Fruit fly (Drosophila melanogaster) whole organism, embryonic: ENCODE results near the gene CG34179.

Source experiments
- BEAF-32 ChIP-seq: fragments of 200-800 bp; sonication (Bioruptor generic); optimal IDR thresholded peaks from 3 replicates; lab custom pipeline; 2017; ENCODE audit warnings: missing biosample characterization, missing genetic modification characterization, mild to moderate bottlenecking, moderate library complexity, missing genetic modification reagents
- BtbVII ChIP-seq: fragments of 200-800 bp; sonication (Bioruptor generic); optimal IDR thresholded peaks from 3 replicates; lab custom pipeline; 2017; ENCODE audit warnings: missing biosample characterization, mild to moderate bottlenecking, missing genetic modification characterization
- CG10431 ChIP-seq: fragments of 200-800 bp; sonication (Bioruptor generic); optimal IDR thresholded peaks from 3 replicates; lab custom pipeline; 2018; ENCODE audit warnings: missing biosample characterization, mild to moderate bottlenecking, missing genetic modification characterization
- CG12942 ChIP-seq: fragments of 200-800 bp; sonication (Bioruptor generic); optimal IDR thresholded peaks from 3 replicates; lab custom pipeline; 2016; ENCODE audit warnings: missing biosample characterization, missing genetic modification characterization
- CG15073 ChIP-seq: fragments of 200-800 bp; sonication (Bioruptor generic); optimal IDR thresholded peaks from 2 replicates; lab custom pipeline; 2016; ENCODE audit warnings: missing biosample characterization, missing genetic modification characterization
- CG1603 ChIP-seq: fragments of 200-800 bp; sonication (Bioruptor generic); optimal IDR thresholded peaks from 2 replicates; lab custom pipeline; 2019; ENCODE audit warnings: missing biosample characterization, mild to moderate bottlenecking, missing genetic modification characterization, moderate library complexity
- CG17359 ChIP-seq: fragments of 200-800 bp; sonication (Bioruptor generic); optimal IDR thresholded peaks from 3 replicates; lab custom pipeline; 2018; ENCODE audit warnings: missing biosample characterization, mild to moderate bottlenecking, missing genetic modification characterization, moderate library complexity
- CG2889 ChIP-seq: fragments of 200-800 bp; sonication (Bioruptor generic); IDR thresholded peaks from 3 replicates; pipeline ENCODE4 v1.3.6; 2022; ENCODE audit warnings: missing biosample characterization, missing genetic modification characterization
- CG3838 ChIP-seq: fragments of 200-800 bp; sonication (Bioruptor generic); optimal IDR thresholded peaks from 3 replicates; lab custom pipeline; 2016; ENCODE audit warnings: missing biosample characterization, missing genetic modification characterization
- CG3847 ChIP-seq: fragments of 200-800 bp; sonication (Bioruptor generic); IDR thresholded peaks from 2 replicates; pipeline ENCODE4 v1.3.6; 2022; ENCODE audit warnings: missing biosample characterization, missing genetic modification characterization
- CG4360 ChIP-seq: fragments of 200-800 bp; sonication (Bioruptor generic); IDR thresholded peaks from 2 replicates; pipeline ENCODE4 v1.3.6; 2022; ENCODE audit warnings: missing biosample characterization, missing genetic modification characterization
- CG7839 ChIP-seq: fragments of 200-800 bp; sonication (Bioruptor generic); optimal IDR thresholded peaks from 3 replicates; lab custom pipeline; 2018; ENCODE audit warnings: missing biosample characterization, mild to moderate bottlenecking, missing genetic modification characterization, moderate library complexity
- CG7928 ChIP-seq: fragments of 200-800 bp; sonication (Bioruptor generic); optimal IDR thresholded peaks from 2 replicates; lab custom pipeline; 2017; ENCODE audit warnings: missing biosample characterization, mild to moderate bottlenecking, missing genetic modification characterization
- CG7963 ChIP-seq: fragments of 200-800 bp; sonication (Bioruptor generic); IDR thresholded peaks from 3 replicates; pipeline ENCODE4 v1.3.6; 2022; ENCODE audit warnings: missing biosample characterization, missing genetic modification characterization; ENCODE audit not compliant: partially characterized antibody
- CG8290 ChIP-seq, 3 experiments: fragments of 200-800 bp; sonication (Bioruptor generic); optimal IDR thresholded peaks; 2 replicates each; lab custom pipeline; 2016 to 2019; ENCODE audit warnings: missing biosample characterization in 3 of 3, missing genetic modification characterization in 3 of 3, mild to moderate bottlenecking in 2 of 3, moderate library complexity in 1 of 3
- CG9932 ChIP-seq: fragments of 200-800 bp; sonication (Bioruptor generic); IDR thresholded peaks from 2 replicates; pipeline ENCODE4 v1.3.6; 2022; ENCODE audit warnings: missing biosample characterization, missing genetic modification characterization
- Chrac-16 ChIP-seq: fragments of 200-800 bp; sonication (Bioruptor generic); optimal IDR thresholded peaks from 3 replicates; lab custom pipeline; 2016; ENCODE audit warnings: missing biosample characterization, missing genetic modification characterization
- Dfd ChIP-seq, 2 experiments: fragments of >200 bp; optimal IDR thresholded peaks; 2 replicates each; lab custom pipeline; 2017; ENCODE audit warnings: missing biosample characterization in 2 of 2, missing genetic modification characterization in 2 of 2
- E2f2 ChIP-seq: fragments of 200-800 bp; sonication (Bioruptor generic); IDR thresholded peaks from 2 replicates; pipeline ENCODE4 v1.3.6; 2022; ENCODE audit warnings: missing biosample characterization, missing genetic modification characterization
- H15 ChIP-seq: fragments of 200-800 bp; sonication (Bioruptor generic); IDR thresholded peaks from 3 replicates; pipeline ENCODE4 v1.3.6; 2022; ENCODE audit warnings: missing biosample characterization, missing genetic modification characterization
- Hand ChIP-seq: fragments of 200-800 bp; sonication (Bioruptor generic); optimal IDR thresholded peaks from 2 replicates; lab custom pipeline; 2017; ENCODE audit warnings: mild to moderate bottlenecking, missing biosample characterization, missing genetic modification reagents, missing genetic modification characterization
- MESR4 ChIP-seq: fragments of 200-800 bp; sonication (Bioruptor generic); optimal IDR thresholded peaks from 2 replicates; lab custom pipeline; 2018; ENCODE audit warnings: missing biosample characterization, mild to moderate bottlenecking, missing genetic modification characterization, moderate library complexity
- Med ChIP-seq: fragments of 200-800 bp; sonication (Bioruptor generic); peaks from one replicate; lab custom pipeline; 2016; ENCODE audit warnings: missing biosample characterization, missing genetic modification characterization, mild to moderate bottlenecking, inconsistent platforms, moderate library complexity
- NC2α ChIP-seq: fragments of 200-800 bp; sonication (Bioruptor generic); optimal IDR thresholded peaks from 2 replicates; lab custom pipeline; 2016; ENCODE audit warnings: missing biosample characterization, missing genetic modification characterization
- NfI ChIP-seq: fragments of 200-800 bp; sonication (Bioruptor generic); optimal IDR thresholded peaks from 3 replicates; lab custom pipeline; 2018; ENCODE audit warnings: missing biosample characterization, mild to moderate bottlenecking, missing genetic modification characterization, moderate library complexity
- Pdp1 ChIP-seq, 2 experiments: fragments of 200-800 bp; sonication (Bioruptor generic); optimal IDR thresholded peaks; 3 replicates each; lab custom pipeline; 2016; ENCODE audit warnings: missing biosample characterization in 2 of 2, missing genetic modification characterization in 2 of 2, mild to moderate bottlenecking in 1 of 2, moderate library complexity in 1 of 2
- Rfx ChIP-seq: fragments of 200-800 bp; sonication (Bioruptor generic); IDR thresholded peaks from 2 replicates; pipeline ENCODE4 v1.3.6; 2022; ENCODE audit warnings: missing biosample characterization, missing genetic modification characterization
- Xbp1 ChIP-seq: fragments of 200-800 bp; sonication (Bioruptor generic); optimal IDR thresholded peaks from 3 replicates; lab custom pipeline; 2016; ENCODE audit warnings: missing biosample characterization, mild to moderate bottlenecking, missing genetic modification characterization
- ash1 ChIP-seq: fragments of 200-800 bp; sonication (Bioruptor generic); optimal IDR thresholded peaks from 2 replicates; lab custom pipeline; 2018; ENCODE audit warnings: missing biosample characterization, mild to moderate bottlenecking, missing genetic modification characterization
- cas ChIP-seq: fragments of 200-800 bp; sonication (Bioruptor generic); IDR thresholded peaks from 2 replicates; pipeline ENCODE4 v1.3.6; 2022; ENCODE audit warnings: missing biosample characterization, missing genetic modification characterization
- crc ChIP-seq: fragments of 200-800 bp; sonication (Bioruptor generic); optimal IDR thresholded peaks from 2 replicates; lab custom pipeline; 2016; ENCODE audit warnings: missing biosample characterization, missing genetic modification characterization
- croc ChIP-seq: fragments of 200-800 bp; sonication (Bioruptor generic); conservative IDR thresholded peaks from 3 replicates; pipeline ENCODE4 v1.3.6; 2022; ENCODE audit warnings: missing biosample characterization, missing genetic modification characterization
- dmrt11E ChIP-seq: fragments of 200-800 bp; sonication (Bioruptor generic); optimal IDR thresholded peaks from 3 replicates; lab custom pipeline; 2018; ENCODE audit warnings: missing biosample characterization, mild to moderate bottlenecking, missing genetic modification characterization, moderate library complexity
- fd3F ChIP-seq: fragments of 200-800 bp; sonication (Bioruptor generic); optimal IDR thresholded peaks from 2 replicates; lab custom pipeline; 2018; ENCODE audit warnings: missing biosample characterization, mild to moderate bottlenecking, missing genetic modification characterization, moderate library complexity
- fd64A ChIP-seq: fragments of 200-800 bp; sonication (Bioruptor generic); optimal IDR thresholded peaks from 3 replicates; lab custom pipeline; 2018; ENCODE audit warnings: missing biosample characterization, mild to moderate bottlenecking, missing genetic modification characterization
- grn ChIP-seq: fragments of 200-800 bp; sonication (Bioruptor generic); optimal IDR thresholded peaks from 3 replicates; lab custom pipeline; 2017; ENCODE audit warnings: missing biosample characterization, missing genetic modification characterization
- h ChIP-seq: fragments of >200 bp; optimal IDR thresholded peaks from 2 replicates; lab custom pipeline; 2017
- her ChIP-seq: fragments of 200-800 bp; sonication (Bioruptor generic); optimal IDR thresholded peaks from 2 replicates; lab custom pipeline; 2016; ENCODE audit warnings: missing biosample characterization, missing genetic modification characterization
- kay ChIP-seq: fragments of 200-800 bp; sonication (Bioruptor generic); optimal IDR thresholded peaks from 2 replicates; lab custom pipeline; 2016; ENCODE audit warnings: missing biosample characterization, missing genetic modification characterization
- nerfin-1 ChIP-seq: fragments of 200-800 bp; sonication (Bioruptor generic); optimal IDR thresholded peaks from 3 replicates; lab custom pipeline; 2019; ENCODE audit warnings: missing biosample characterization, mild to moderate bottlenecking, missing genetic modification characterization, moderate library complexity
- peb ChIP-seq: fragments of 200-800 bp; sonication (Bioruptor generic); IDR thresholded peaks from 2 replicates; pipeline ENCODE4 v1.3.6; 2022; ENCODE audit warnings: missing biosample characterization, missing genetic modification characterization
- ro ChIP-seq: fragments of 200-800 bp; sonication (Bioruptor generic); IDR thresholded peaks from 2 replicates; pipeline ENCODE4 v1.3.6; 2022; ENCODE audit warnings: missing biosample characterization, missing genetic modification characterization
- seq ChIP-seq: fragments of 200-800 bp; sonication (Bioruptor generic); IDR thresholded peaks from 2 replicates; pipeline ENCODE4 v1.3.6; 2022; ENCODE audit warnings: missing biosample characterization, missing genetic modification characterization
- shn ChIP-seq: fragments of 200-800 bp; sonication (Bioruptor generic); optimal IDR thresholded peaks from 3 replicates; lab custom pipeline; 2016; ENCODE audit warnings: missing biosample characterization, missing genetic modification characterization
- ssp ChIP-seq: fragments of 200-800 bp; sonication (Bioruptor generic); IDR thresholded peaks from 2 replicates; pipeline ENCODE4 v1.3.6; 2022; ENCODE audit warnings: missing biosample characterization, missing genetic modification characterization
- usp ChIP-seq: fragments of >200 bp; optimal IDR thresholded peaks from 2 replicates; lab custom pipeline; 2017; ENCODE audit warnings: missing biosample characterization, missing genetic modification characterization
- vfl ChIP-seq: fragments of 200-800 bp; sonication (Bioruptor generic); optimal IDR thresholded peaks from 2 replicates; lab custom pipeline; 2016; ENCODE audit warnings: missing biosample characterization, missing genetic modification characterization
- vnd ChIP-seq: fragments of 200-800 bp; sonication (Bioruptor generic); IDR thresholded peaks from 3 replicates; pipeline ENCODE4 v1.3.6; 2022; ENCODE audit warnings: missing biosample characterization, missing genetic modification characterization; ENCODE audit not compliant: partially characterized antibody
- vvl ChIP-seq: fragments of 200-800 bp; sonication (Bioruptor generic); IDR thresholded peaks from 2 replicates; pipeline ENCODE4 v1.3.6; 2022; ENCODE audit warnings: missing biosample characterization, missing genetic modification characterization
- yki ChIP-seq: fragments of >200 bp; optimal IDR thresholded peaks from 3 replicates; lab custom pipeline; 2018

The CG34179 gene

dm6 chr2L:6090786-6091716, 42.5 kb upstream of the CG34179 start, which contains the start of gene CG45075 (continued):
- 0 out of 2 replicates have a peak, but pooled peaks have one; percentile 25 for TF ChIP-seq seq (GFP tag; lab: Robert Waterston, UW)
- no peak for TF ChIP-seq Dfd (GFP tag; optimal IDR thresholded peaks at IDR 0.05; lab: Kevin White, UChicago)
- TF ChIP-seq kay (GFP tag; lab: Kevin White, UChicago): no peak
- TF ChIP-seq Chrac-16 (GFP tag; lab: Kevin White, UChicago): no peak
- TF ChIP-seq CG17359 (tag; lab: Kevin White, UChicago): no peak
- no peak for TF ChIP-seq BtbVII (GFP tag; lab: Kevin White, UChicago)
- no peak for TF ChIP-seq CG3847
- peak; percentile 38 for TF ChIP-seq nerfin-1 (tag; lab: Kevin White, UChicago)
- no peak for TF ChIP-seq CG15073 (GFP tag; lab: Kevin White, UChicago)
- no peak for TF ChIP-seq CG7928 (GFP tag; lab: Kevin White, UChicago)
- TF ChIP-seq CG12942: no peak
- TF ChIP-seq NfI: no peak
- no peak for TF ChIP-seq dmrt11E
- no peak for TF ChIP-seq H15 (GFP tag; lab: Robert Waterston, UW)
- no peak for TF ChIP-seq MESR4 (GFP tag; lab: Kevin White, UChicago)
- no peak for TF ChIP-seq Hand (GFP tag; lab: Kevin White, UChicago)
- no peak for TF ChIP-seq CG2889 (GFP tag; lab: Robert Waterston, UW)
- peak; percentile 64; the same call in 1 of the 2 replicates for TF ChIP-seq vvl (GFP tag; lab: Robert Waterston, UW)
- TF ChIP-seq CG7839 (tag; lab: Kevin White, UChicago): no peak
- TF ChIP-seq shn (GFP tag; lab: Kevin White, UChicago): no peak
- TF ChIP-seq CG7963: no peak
- no peak for TF ChIP-seq h (lab: Kevin White, UChicago)
- TF ChIP-seq CG3838 (GFP tag; lab: Kevin White, UChicago): no peak
- no peak for TF ChIP-seq ro (GFP tag; lab: Robert Waterston, UW)
- no peak for TF ChIP-seq E2f2 (GFP tag; lab: Robert Waterston, UW)
- no peak for TF ChIP-seq CG9932 (GFP tag; lab: Robert Waterston, UW)
- peak; percentile 2 for TF ChIP-seq CG1603 (tag; lab: Kevin White, UChicago)
- TF ChIP-seq yki (lab: Kevin White, UChicago): no peak
- no peak for TF ChIP-seq CG10431 (GFP tag; lab: Kevin White, UChicago)
- no peak for TF ChIP-seq usp (GFP tag; lab: Kevin White, UChicago)
- no peak for TF ChIP-seq peb (GFP tag; lab: Robert Waterston, UW)
- TF ChIP-seq Pdp1 (GFP tag; optimal IDR thresholded peaks at IDR 0.05; lab: Kevin White, UChicago): peak in 1 of 2 experiments; percentile 37
- no peak for TF ChIP-seq NC2α (GFP tag; lab: Kevin White, UChicago)
- TF ChIP-seq BEAF-32 (GFP tag; lab: Kevin White, UChicago): no peak
- TF ChIP-seq cas (GFP tag; lab: Robert Waterston, UW): no peak
- peak; percentile 11 for TF ChIP-seq Med (GFP tag; lab: Kevin White, UChicago)
- TF ChIP-seq CG8290 (GFP tag; optimal IDR thresholded peaks at IDR 0.05; lab: Kevin White, UChicago): no peak
- peak in 1 of 2 experiments; percentile 27 for TF ChIP-seq CG8290 (tag; optimal IDR thresholded peaks at IDR 0.05; lab: Kevin White, UChicago)
- no peak for TF ChIP-seq grn
- peak; percentile 26 for TF ChIP-seq her (GFP tag; lab: Kevin White, UChicago)
- no peak for TF ChIP-seq Rfx (GFP tag; lab: Robert Waterston, UW)
- TF ChIP-seq vnd (GFP tag; lab: Robert Waterston, UW): no peak
- no peak for TF ChIP-seq CG4360 (GFP tag; lab: Robert Waterston, UW)
- TF ChIP-seq ash1 (GFP tag; lab: Kevin White, UChicago): no peak
- no peak for TF ChIP-seq vfl (GFP tag; lab: Kevin White, UChicago)
- peak; percentile 1 for TF ChIP-seq fd64A (GFP tag; lab: Kevin White, UChicago)
- no peak for TF ChIP-seq croc (GFP tag; lab: Robert Waterston, UW)
- TF ChIP-seq ssp (GFP tag; lab: Robert Waterston, UW): no peak
- TF ChIP-seq fd3F (GFP tag; lab: Kevin White, UChicago): no peak
- TF ChIP-seq crc: no peak
- no peak for TF ChIP-seq Xbp1 (GFP tag; lab: Kevin White, UChicago)
